Worm (Caenorhabditis elegans): ENCODE measurements around the gene ccf-1.

DNA sequence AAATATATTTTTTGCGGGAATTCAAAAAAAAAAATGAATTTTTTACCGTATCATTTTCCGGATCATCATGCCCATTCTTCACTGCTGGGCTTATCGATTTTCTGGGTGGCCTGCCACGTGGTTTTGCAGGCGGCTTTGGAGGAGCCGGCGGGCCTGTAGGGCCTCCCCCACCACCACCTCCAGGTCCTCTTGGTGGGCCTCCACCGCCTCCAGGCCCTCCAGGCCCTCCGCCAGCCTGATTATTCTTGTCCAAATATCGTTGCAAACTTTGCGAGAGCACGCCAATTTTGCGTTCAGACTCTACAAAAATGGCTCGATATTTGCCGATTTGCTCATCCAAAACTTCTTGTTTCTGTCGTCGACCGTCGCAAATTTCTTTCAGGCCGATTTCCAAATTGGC lies 31.1 kb upstream of the ccf-1 start:
- TF ChIP-seq med-1 (GFP tag; optimal IDR thresholded peaks at IDR 0.05; ENCODE audit: insufficient read depth): no peak
- no peak for TF ChIP-seq ztf-23 (GFP tag; IDR thresholded peaks at IDR 0.05)

All from whole organism, midembryonic.